Fruit fly (Drosophila melanogaster): ENCODE results near the gene NHP2.

Gene NHP2

DNA sequence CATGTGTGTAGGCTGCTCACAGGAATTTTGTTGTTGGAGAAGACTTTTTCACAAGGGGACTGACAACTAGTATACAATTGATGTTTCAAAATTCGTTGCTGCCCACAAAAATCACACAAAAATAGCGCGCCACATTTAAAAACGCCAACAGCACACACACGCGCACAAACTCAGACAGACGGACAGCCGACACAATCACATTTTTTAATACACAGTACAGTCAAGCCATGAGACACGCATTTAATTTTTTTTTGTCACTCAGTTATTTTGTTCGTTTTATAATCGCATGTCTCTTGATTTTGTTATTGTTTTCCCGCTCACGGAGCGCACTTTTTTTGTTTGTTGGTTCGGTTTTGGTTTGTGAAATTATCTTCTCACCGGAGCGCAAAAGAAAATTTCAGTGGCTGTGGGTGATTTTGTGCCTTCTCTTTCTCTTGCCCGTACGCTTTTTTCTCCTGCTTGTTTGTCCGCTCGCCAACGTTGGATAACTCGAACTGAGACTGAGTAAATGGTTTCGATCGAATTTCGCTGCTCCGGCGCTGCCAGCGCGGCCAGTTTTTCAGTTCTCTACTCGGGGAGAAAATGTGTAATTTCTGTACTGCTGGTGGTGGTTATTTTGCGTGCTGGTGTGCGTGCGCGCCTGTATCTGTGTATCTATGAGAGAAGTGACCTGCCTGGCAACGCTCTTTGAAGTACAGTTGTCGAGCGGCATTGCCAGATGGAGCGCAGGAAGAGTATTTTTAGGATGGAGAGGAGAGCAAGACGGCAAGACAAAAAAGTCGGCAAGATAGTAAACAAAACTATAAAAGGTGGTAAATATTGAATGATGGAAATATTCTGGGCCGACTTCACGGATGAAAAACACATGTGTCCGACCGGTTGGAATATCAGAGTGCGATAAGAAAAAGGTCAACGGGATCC is 44.2 kb downstream of the NHP2 start, which contains the start of gene CG42507 (continued):
- TF ChIP-seq CG5245 (GFP tag; optimal IDR thresholded peaks at IDR 0.05) (no peak), CG15011 (GFP tag; optimal IDR thresholded peaks at IDR 0.05) (no peak), CG6765 (GFP tag; optimal IDR thresholded peaks at IDR 0.05) (peak; percentile 48), abd-A (tag; optimal IDR thresholded peaks at IDR 0.05) (peak; percentile 18), eyg (GFP tag; optimal IDR thresholded peaks at IDR 0.05) (peak; percentile 7), ac (GFP tag; optimal IDR thresholded peaks at IDR 0.05) (peak; percentile 66), CG11695 (GFP tag; IDR thresholded peaks at IDR 0.05) (peak; percentile 53; the same call in 1 of the 3 replicates), Eip74EF (GFP tag; optimal IDR thresholded peaks at IDR 0.05) (peak in 1 of 2 experiments; percentile 35), CG14014 (GFP tag; IDR thresholded peaks at IDR 0.05) (peak; percentile 54; the same call in 1 of the 2 replicates), sc (optimal IDR thresholded peaks at IDR 0.05) (no peak), sc (GFP tag; optimal IDR thresholded peaks at IDR 0.05) (peak; percentile 16), Poxn (GFP tag; IDR thresholded peaks at IDR 0.05) (no peak), ranshi (GFP tag; IDR thresholded peaks at IDR 0.05) (peak; percentile 19; the same call in 1 of the 2 replicates), z (GFP tag; IDR thresholded peaks at IDR 0.05) (peak; percentile 86), fd102C (GFP tag; optimal IDR thresholded peaks at IDR 0.05) (peak; percentile 74), CG30020 (tag; optimal IDR thresholded peaks at IDR 0.05) (no peak), CG9932 (GFP tag; IDR thresholded peaks at IDR 0.05) (peak; percentile 49), stc (GFP tag; IDR thresholded peaks at IDR 0.05) (peak; percentile 12; the same call in 1 of the 2 replicates), Dip3 (GFP tag; optimal IDR thresholded peaks at IDR 0.05) (peak; percentile 3), CG32767 (GFP tag; IDR thresholded peaks at IDR 0.05) (peak; percentile 70; the same call in 1 of the 2 replicates), odd (GFP tag; optimal IDR thresholded peaks at IDR 0.05) (peak; percentile 24), CG12769 (tag; optimal IDR thresholded peaks at IDR 0.05) (peak; percentile 73), Adf1 (GFP tag; IDR thresholded peaks at IDR 0.05) (peak; percentile 83), chm (GFP tag; IDR thresholded peaks at IDR 0.05) (peak; percentile 50), gce (GFP tag; IDR thresholded peaks at IDR 0.05) (no peak; the same call in 2 of the 3 replicates), TFAM (GFP tag; optimal IDR thresholded peaks at IDR 0.05) (peak; percentile 13), esg (GFP tag; conservative IDR thresholded peaks at IDR 0.05) (no peak), tin (GFP tag; optimal IDR thresholded peaks at IDR 0.05) (no peak), hkb (optimal IDR thresholded peaks at IDR 0.05) (no peak), hkb (GFP tag; IDR thresholded peaks at IDR 0.05) (peak; percentile 32; the same call in 1 of the 2 replicates), CG1024 (GFP tag; IDR thresholded peaks at IDR 0.05) (no peak), Ets97D (GFP tag; optimal IDR thresholded peaks at IDR 0.05) (no peak), prd (optimal IDR thresholded peaks at IDR 0.05) (no peak), prd (GFP tag; IDR thresholded peaks at IDR 0.05) (no peak), Hr78 (GFP tag; optimal IDR thresholded peaks at IDR 0.05) (peak in 1 of 2 experiments; percentile 40), gem (tag; optimal IDR thresholded peaks at IDR 0.05) (peak; percentile 40), scrt (GFP tag; optimal IDR thresholded peaks at IDR 0.05) (peak; percentile 61), MBD-R2 (GFP tag; IDR thresholded peaks at IDR 0.05) (peak; percentile 25; the same call in 1 of the 2 replicates), Doc2 (GFP tag; IDR thresholded peaks at IDR 0.05) (no peak), CG12744 (GFP tag; optimal IDR thresholded peaks at IDR 0.05) (peak; percentile 34), mirr (GFP tag; optimal IDR thresholded peaks at IDR 0.05) (peak; percentile 80), HHEX (GFP tag; optimal IDR thresholded peaks at IDR 0.05) (peak; percentile 50), ap (GFP tag; IDR thresholded peaks at IDR 0.05) (peak; percentile 16; the same call in 1 of the 2 replicates), Doc3 (GFP tag; IDR thresholded peaks at IDR 0.05; ENCODE audit: partially characterized antibody) (peak; percentile 45; the same call in 1 of the 3 replicates), disco-r (GFP tag; optimal IDR thresholded peaks at IDR 0.05) (no peak), CkIIα-i1 (GFP tag; IDR thresholded peaks at IDR 0.05) (no peak), CG15514 (GFP tag; optimal IDR thresholded peaks at IDR 0.05) (peak; percentile 17), bowl (GFP tag; IDR thresholded peaks at IDR 0.05) (no peak), wek (GFP tag; optimal IDR thresholded peaks at IDR 0.05) (peak; percentile 55)

Measured in whole organism, embryonic.